Fruit fly (Drosophila melanogaster) whole organism, embryonic: ENCODE measurements around the gene Pgm1.

Experiments used
- Asciz ChIP-seq: fragments of 200-800 bp; sonication (Bioruptor generic); optimal IDR thresholded peaks from 2 replicates; lab custom pipeline; 2017; ENCODE audit warnings: missing biosample characterization, mild to moderate bottlenecking, missing genetic modification characterization, missing genetic modification reagents
- Bgb ChIP-seq: fragments of 200-800 bp; sonication (Bioruptor generic); IDR thresholded peaks from 2 replicates; pipeline ENCODE4 v1.3.6; 2022; ENCODE audit warnings: missing biosample characterization, missing genetic modification characterization; ENCODE audit not compliant: partially characterized antibody
- CG10209 ChIP-seq: fragments of 200-800 bp; sonication (Bioruptor generic); optimal IDR thresholded peaks from 3 replicates; lab custom pipeline; 2017; ENCODE audit warnings: missing biosample characterization, mild to moderate bottlenecking, missing genetic modification characterization, missing genetic modification reagents
- CG1024 ChIP-seq: fragments of 200-800 bp; sonication (Bioruptor generic); IDR thresholded peaks from 2 replicates; pipeline ENCODE4 v1.3.6; 2022; ENCODE audit warnings: missing biosample characterization, missing genetic modification characterization
- CG11560 ChIP-seq: fragments of 200-800 bp; sonication (Bioruptor generic); IDR thresholded peaks from 3 replicates; pipeline ENCODE4 v1.3.6; 2022; ENCODE audit warnings: missing biosample characterization, missing genetic modification characterization
- CG11695 ChIP-seq: fragments of 200-800 bp; sonication (Bioruptor generic); IDR thresholded peaks from 3 replicates; pipeline ENCODE4 v1.3.6; 2022; ENCODE audit warnings: missing biosample characterization, missing genetic modification characterization
- CG12155 ChIP-seq: fragments of 200-800 bp; sonication (Bioruptor generic); optimal IDR thresholded peaks from 3 replicates; lab custom pipeline; 2016; ENCODE audit warnings: missing biosample characterization, missing genetic modification characterization
- CG12659 ChIP-seq: fragments of 200-800 bp; sonication (Bioruptor generic); optimal IDR thresholded peaks from 3 replicates; lab custom pipeline; 2017; ENCODE audit warnings: mild to moderate bottlenecking, missing biosample characterization, missing genetic modification reagents, missing genetic modification characterization
- CG14860 ChIP-seq: fragments of 200-800 bp; sonication (Bioruptor generic); IDR thresholded peaks from 3 replicates; pipeline ENCODE4 v1.3.6; 2022; ENCODE audit warnings: missing biosample characterization, missing genetic modification characterization; ENCODE audit not compliant: partially characterized antibody
- CG15269 ChIP-seq: fragments of 200-800 bp; sonication (Bioruptor generic); optimal IDR thresholded peaks from 2 replicates; lab custom pipeline; 2018; ENCODE audit warnings: missing biosample characterization, mild to moderate bottlenecking, missing genetic modification characterization, moderate library complexity
- CG16779 ChIP-seq: fragments of 200-800 bp; sonication (Bioruptor generic); IDR thresholded peaks from 2 replicates; pipeline ENCODE4 v1.3.6; 2022; ENCODE audit warnings: missing biosample characterization, missing genetic modification characterization
- CG16863 ChIP-seq: fragments of 200-800 bp; sonication (Bioruptor generic); optimal IDR thresholded peaks from 3 replicates; lab custom pipeline; 2016; ENCODE audit warnings: missing biosample characterization, missing genetic modification characterization
- CG17328 ChIP-seq: fragments of 200-800 bp; sonication (Bioruptor generic); IDR thresholded peaks from 2 replicates; pipeline ENCODE4 v1.3.6; 2022; ENCODE audit warnings: missing biosample characterization, missing genetic modification characterization
- CG18011 ChIP-seq: fragments of 200-800 bp; sonication (Bioruptor generic); optimal IDR thresholded peaks from 2 replicates; lab custom pipeline; 2017; ENCODE audit warnings: missing biosample characterization, missing genetic modification characterization, mild to moderate bottlenecking, moderate library complexity, missing genotype
- CG18262 ChIP-seq: fragments of 200-800 bp; optimal IDR thresholded peaks from 3 replicates; lab custom pipeline; 2019; ENCODE audit warnings: missing biosample characterization, mild to moderate bottlenecking, missing genetic modification characterization, moderate library complexity
- CG2199 ChIP-seq: fragments of 200-800 bp; sonication (Bioruptor generic); IDR thresholded peaks from 3 replicates; pipeline ENCODE4 v1.3.6; 2022; ENCODE audit warnings: missing biosample characterization, missing genetic modification characterization
- CG32772 ChIP-seq: fragments of 200-800 bp; sonication (Bioruptor generic); IDR thresholded peaks from 2 replicates; pipeline ENCODE4 v1.3.6; 2022; ENCODE audit warnings: missing biosample characterization, missing genetic modification characterization
- CG3847 ChIP-seq: fragments of 200-800 bp; sonication (Bioruptor generic); IDR thresholded peaks from 2 replicates; pipeline ENCODE4 v1.3.6; 2022; ENCODE audit warnings: missing biosample characterization, missing genetic modification characterization
- CG42726 ChIP-seq: fragments of 200-800 bp; sonication (Bioruptor generic); IDR thresholded peaks from 2 replicates; pipeline ENCODE4 v1.3.6; 2022; ENCODE audit warnings: missing biosample characterization, missing genetic modification characterization; ENCODE audit not compliant: partially characterized antibody
- CG5180 ChIP-seq: fragments of 200-800 bp; sonication (Bioruptor generic); optimal IDR thresholded peaks from 3 replicates; lab custom pipeline; 2017; ENCODE audit warnings: missing biosample characterization, missing genetic modification characterization, mild to moderate bottlenecking, moderate library complexity, missing genetic modification reagents
- CG6765 ChIP-seq: fragments of 200-800 bp; sonication (Bioruptor generic); optimal IDR thresholded peaks from 3 replicates; lab custom pipeline; 2017; ENCODE audit warnings: missing biosample characterization, mild to moderate bottlenecking, missing genetic modification characterization
- CG6854 ChIP-seq: fragments of 200-800 bp; sonication (Bioruptor generic); optimal IDR thresholded peaks from 3 replicates; lab custom pipeline; 2017; ENCODE audit warnings: missing biosample characterization, mild to moderate bottlenecking, missing genetic modification characterization
- CG8290 ChIP-seq, 3 experiments: fragments of 200-800 bp; sonication (Bioruptor generic); optimal IDR thresholded peaks; 2 replicates each; lab custom pipeline; 2016 to 2019; ENCODE audit warnings: missing biosample characterization in 3 of 3, missing genetic modification characterization in 3 of 3, mild to moderate bottlenecking in 2 of 3, moderate library complexity in 1 of 3
- CoRest ChIP-seq: fragments of 200-800 bp; sonication (Bioruptor generic); optimal IDR thresholded peaks from 3 replicates; lab custom pipeline; 2018; ENCODE audit warnings: missing biosample characterization, mild to moderate bottlenecking, missing genetic modification characterization, moderate library complexity
- Dbx ChIP-seq: fragments of 200-800 bp; sonication (Bioruptor generic); IDR thresholded peaks from 3 replicates; pipeline ENCODE4 v1.3.6; 2022; ENCODE audit warnings: missing biosample characterization, missing genetic modification characterization
- HLH3B ChIP-seq: fragments of 200-800 bp; sonication (Bioruptor generic); IDR thresholded peaks from 2 replicates; pipeline ENCODE4 v1.3.6; 2022; ENCODE audit warnings: missing biosample characterization, missing genetic modification characterization
- HmgZ ChIP-seq: fragments of 200-800 bp; sonication (Bioruptor generic); optimal IDR thresholded peaks from 2 replicates; lab custom pipeline; 2018; ENCODE audit warnings: missing biosample characterization, mild to moderate bottlenecking, missing genetic modification characterization
- Hr51 ChIP-seq, 2 experiments: fragments of 200-800 bp; sonication (Bioruptor generic); optimal IDR thresholded peaks; 2 replicates in 1 of 2; 3 replicates in 1 of 2; lab custom pipeline; 2016 to 2018; ENCODE audit warnings: missing biosample characterization in 2 of 2, missing genetic modification characterization in 2 of 2, mild to moderate bottlenecking in 1 of 2, moderate library complexity in 1 of 2
- NC2α ChIP-seq: fragments of 200-800 bp; sonication (Bioruptor generic); optimal IDR thresholded peaks from 2 replicates; lab custom pipeline; 2016; ENCODE audit warnings: missing biosample characterization, missing genetic modification characterization
- TFAM ChIP-seq: fragments of 200-800 bp; sonication (Bioruptor generic); optimal IDR thresholded peaks from 2 replicates; lab custom pipeline; 2017; ENCODE audit warnings: missing biosample characterization, missing genetic modification characterization, inconsistent platforms
- cad ChIP-seq: fragments of >200 bp; optimal IDR thresholded peaks from 2 replicates; lab custom pipeline; 2017; ENCODE audit warnings: missing biosample characterization, missing genetic modification characterization
- caup ChIP-seq: fragments of 200-800 bp; sonication (Bioruptor generic); optimal IDR thresholded peaks from 3 replicates; lab custom pipeline; 2017; ENCODE audit warnings: missing biosample characterization, mild to moderate bottlenecking, missing genetic modification characterization, moderate library complexity; ENCODE audit not compliant: severe bottlenecking
- crol ChIP-seq: fragments of 200-800 bp; sonication (Bioruptor generic); IDR thresholded peaks from 2 replicates; pipeline ENCODE4 v1.3.6; 2022; ENCODE audit warnings: missing biosample characterization, missing genetic modification characterization
- dmrt99B ChIP-seq: fragments of 200-800 bp; sonication (Bioruptor generic); optimal IDR thresholded peaks from 2 replicates; lab custom pipeline; 2018; ENCODE audit warnings: missing biosample characterization, mild to moderate bottlenecking, missing genetic modification characterization, moderate library complexity
- dysf ChIP-seq: fragments of 200-800 bp; sonication (Bioruptor generic); IDR thresholded peaks from 3 replicates; pipeline ENCODE4 v1.3.6; 2022; ENCODE audit warnings: missing biosample characterization, missing genetic modification characterization
- gem ChIP-seq: fragments of 200-800 bp; sonication (Bioruptor generic); optimal IDR thresholded peaks from 2 replicates; lab custom pipeline; 2019; ENCODE audit warnings: missing biosample characterization, mild to moderate bottlenecking, missing genetic modification characterization, moderate library complexity
- gfzf ChIP-seq: fragments of 200-800 bp; sonication (Bioruptor generic); optimal IDR thresholded peaks from 2 replicates; lab custom pipeline; 2016; ENCODE audit warnings: missing biosample characterization, mild to moderate bottlenecking, missing genetic modification characterization, moderate library complexity
- grn ChIP-seq: fragments of 200-800 bp; sonication (Bioruptor generic); optimal IDR thresholded peaks from 3 replicates; lab custom pipeline; 2017; ENCODE audit warnings: missing biosample characterization, missing genetic modification characterization
- gt ChIP-seq: fragments of 200-800 bp; sonication (Bioruptor generic); IDR thresholded peaks from 2 replicates; pipeline ENCODE4 v1.3.6; 2022; ENCODE audit warnings: missing biosample characterization, missing genetic modification characterization
- lbe ChIP-seq: fragments of 200-800 bp; sonication (Bioruptor generic); optimal IDR thresholded peaks from 2 replicates; lab custom pipeline; 2016; ENCODE audit warnings: missing biosample characterization, mild to moderate bottlenecking, missing genetic modification characterization
- lola ChIP-seq, 3 experiments: fragments of >200 bp in 2 of 3; fragments of 200-800 bp in 1 of 3; sonication (Bioruptor generic) in 1 of 3; optimal IDR thresholded peaks; 2 replicates each; lab custom pipeline; 2017 to 2019; ENCODE audit warnings: missing biosample characterization in 3 of 3, missing genetic modification characterization in 3 of 3, mild to moderate bottlenecking in 1 of 3, moderate library complexity in 1 of 3
- oc ChIP-seq: fragments of 200-800 bp; sonication (Bioruptor generic); optimal IDR thresholded peaks from 2 replicates; lab custom pipeline; 2018; ENCODE audit warnings: missing biosample characterization, mild to moderate bottlenecking, missing genetic modification characterization, moderate library complexity
- peb ChIP-seq: fragments of 200-800 bp; sonication (Bioruptor generic); IDR thresholded peaks from 2 replicates; pipeline ENCODE4 v1.3.6; 2022; ENCODE audit warnings: missing biosample characterization, missing genetic modification characterization
- pho ChIP-seq: fragments of 200-800 bp; sonication (Bioruptor generic); optimal IDR thresholded peaks from 2 replicates; lab custom pipeline; 2016; ENCODE audit warnings: missing biosample characterization, missing genetic modification characterization
- pnt ChIP-seq: fragments of 200-800 bp; sonication (Bioruptor generic); optimal IDR thresholded peaks from 3 replicates; lab custom pipeline; 2016; ENCODE audit warnings: missing biosample characterization, missing genetic modification characterization
- psq ChIP-seq: fragments of 200-800 bp; sonication (Bioruptor generic); optimal IDR thresholded peaks from 2 replicates; lab custom pipeline; 2017; ENCODE audit warnings: missing biosample characterization, missing genetic modification characterization
- ranshi ChIP-seq: fragments of 200-800 bp; sonication (Bioruptor generic); IDR thresholded peaks from 2 replicates; pipeline ENCODE4 v1.3.6; 2022; ENCODE audit warnings: missing biosample characterization, missing genetic modification characterization
- sr ChIP-seq: fragments of 200-800 bp; sonication (Bioruptor generic); IDR thresholded peaks from 3 replicates; pipeline ENCODE4 v1.3.6; 2022; ENCODE audit warnings: missing biosample characterization, missing genetic modification characterization
- vfl ChIP-seq: fragments of 200-800 bp; sonication (Bioruptor generic); optimal IDR thresholded peaks from 2 replicates; lab custom pipeline; 2016; ENCODE audit warnings: missing biosample characterization, missing genetic modification characterization

The Pgm1 gene

dm6 chr3L:16146539-16146934, 18.2 kb upstream of the Pgm1 start (continued):
- TF ChIP-seq CG15269 (tag; lab: Kevin White, UChicago) (peak; percentile 62), peb (GFP tag; lab: Robert Waterston, UW) (no peak), CG6765 (peak; percentile 33), Asciz (GFP tag; lab: Kevin White, UChicago) (peak; percentile 7), CG8290 (GFP tag; optimal IDR thresholded peaks at IDR 0.05; lab: Kevin White, UChicago) (no peak), CG8290 (tag; optimal IDR thresholded peaks at IDR 0.05; lab: Kevin White, UChicago) (no peak), CG18011 (GFP tag; lab: Kevin White, UChicago) (no peak), CG3847 (0 out of 2 replicates have a peak, but pooled peaks have one; percentile 26), CG16779 (GFP tag; lab: Robert Waterston, UW) (no peak), gem (peak; percentile 65), CG12659 (peak; percentile 37), CG12155 (GFP tag; lab: Kevin White, UChicago) (peak; percentile 49), CG10209 (GFP tag; lab: Kevin White, UChicago) (peak; percentile 29), CG5180 (no peak), CG11560 (tag; lab: Robert Waterston, UW) (0 out of 3 replicates have a peak, but pooled peaks have one; percentile 24), pho (peak; percentile 5), Dbx (GFP tag; lab: Robert Waterston, UW) (no peak), caup (peak; percentile 37), oc (tag; lab: Kevin White, UChicago) (no peak), crol (GFP tag; lab: Robert Waterston, UW) (no peak), sr (GFP tag; lab: Robert Waterston, UW) (peak; percentile 37; the same call in 1 of the 3 replicates), CG1024 (no peak), CG2199 (GFP tag; lab: Robert Waterston, UW) (no peak), CG32772 (no peak), lola (GFP tag; optimal IDR thresholded peaks at IDR 0.05; lab: Kevin White, UChicago) (peak in 1 of 3 experiments; percentile 12), CG11695 (GFP tag; lab: Robert Waterston, UW) (peak; percentile 62; the same call in 1 of the 3 replicates), CG14860 (GFP tag; lab: Robert Waterston, UW) (no peak), CG6854 (GFP tag; lab: Kevin White, UChicago) (no peak), HmgZ (tag; lab: Kevin White, UChicago) (peak; percentile 24), pnt (no peak), dmrt99B (tag; lab: Kevin White, UChicago) (peak; percentile 39), CG17328 (GFP tag; lab: Robert Waterston, UW) (no peak), HLH3B (GFP tag; lab: Robert Waterston, UW) (0 out of 2 replicates have a peak, but pooled peaks have one; percentile 11), cad (GFP tag; lab: Kevin White, UChicago) (no peak), CG42726 (GFP tag; lab: Robert Waterston, UW) (no peak), CoRest (peak; percentile 44), Hr51 (GFP tag; optimal IDR thresholded peaks at IDR 0.05; lab: Kevin White, UChicago) (peak in 1 of 2 experiments; percentile 53), CG16863 (GFP tag; lab: Kevin White, UChicago) (no peak), gt (GFP tag; lab: Robert Waterston, UW) (no peak), NC2α (GFP tag; lab: Kevin White, UChicago) (no peak), gfzf (no peak), dysf (GFP tag; lab: Robert Waterston, UW) (peak; percentile 70; the same call in 2 of the 3 replicates), vfl (GFP tag; lab: Kevin White, UChicago) (no peak), CG18262 (tag; lab: Kevin White, UChicago) (peak; percentile 6), TFAM (GFP tag; lab: Kevin White, UChicago) (no peak), Bgb (GFP tag; lab: Robert Waterston, UW) (no peak), ranshi (GFP tag; lab: Robert Waterston, UW) (no peak), lbe (GFP tag; lab: Kevin White, UChicago) (no peak), grn (GFP tag; lab: Kevin White, UChicago) (no peak), psq (GFP tag; lab: Kevin White, UChicago) (no peak)
